Worm (Caenorhabditis elegans) whole organism, young adult: ENCODE data around the gene F13E9.13.

Experiments
- C17E4.6 ChIP-seq: fragments of 200-800 bp; sonication (Bioruptor generic); IDR thresholded peaks from 2 replicates; pipeline ENCODE4 v1.3.6; 2022; ENCODE audit warnings: missing genetic modification reagents, missing genetic modification characterization, missing compliant biosample characterization
- ama-1 ChIP-seq, 3 experiments: fragments of 150-350 bp in 1 of 3; sonication (generic microtip) in 2 of 3; optimal IDR thresholded peaks; 2 replicates each; lab custom pipeline; 2014 to 2018; ENCODE audit warnings: missing biosample characterization in 2 of 3, missing genetic modification characterization in 2 of 3, missing genetic modification reagents in 2 of 3
- ceh-27 ChIP-seq: fragments of 200-800 bp; sonication (Bioruptor generic); optimal IDR thresholded peaks from 2 replicates; lab custom pipeline; 2018; ENCODE audit warnings: mild to moderate bottlenecking, missing genetic modification characterization, moderate library complexity, missing compliant biosample characterization
- egrh-3 ChIP-seq: fragments of 200-800 bp; sonication (Bioruptor generic); IDR thresholded peaks from 2 replicates; pipeline ENCODE4 v1.3.6; 2022; ENCODE audit warnings: missing genetic modification reagents, missing genetic modification characterization, missing compliant biosample characterization
- ekl-4 ChIP-seq: fragments of 200-800 bp; sonication (Bioruptor generic); IDR thresholded peaks from 2 replicates; pipeline ENCODE4 v1.3.6; 2022; ENCODE audit warnings: missing genetic modification reagents, missing genetic modification characterization, missing compliant biosample characterization
- hsf-1 ChIP-seq: fragments of 200-800 bp; sonication (Bioruptor generic); IDR thresholded peaks from 2 replicates; pipeline ENCODE4 v1.3.6; 2022; ENCODE audit warnings: missing genetic modification reagents, missing genetic modification characterization, missing compliant biosample characterization
- lsy-27 ChIP-seq: sonication (generic microtip); optimal IDR thresholded peaks from 2 replicates; lab custom pipeline; 2017; ENCODE audit warnings: missing genetic modification characterization, mild to moderate bottlenecking, missing compliant biosample characterization, antibody characterized with exemption, missing genotype, borderline replicate concordance; ENCODE audit not compliant: insufficient read depth
- mcd-1 ChIP-seq: fragments of 200-800 bp; sonication (Bioruptor generic); IDR thresholded peaks from 2 replicates; pipeline ENCODE4 v1.3.6; 2022; ENCODE audit warnings: missing genetic modification reagents, missing genetic modification characterization, missing compliant biosample characterization
- rec-8 ChIP-seq, 2 experiments: sonication (generic microtip); optimal IDR thresholded peaks; 2 replicates each; lab custom pipeline; 2016; ENCODE audit warnings: mild to moderate bottlenecking in 2 of 2, missing genetic modification characterization in 2 of 2, missing genetic modification reagents in 2 of 2, missing genotype in 2 of 2, missing biosample characterization in 1 of 2, missing compliant biosample characterization in 1 of 2, moderate library complexity in 1 of 2
- sea-2 ChIP-seq: fragments of 200-800 bp; sonication (Bioruptor generic); IDR thresholded peaks from 2 replicates; pipeline ENCODE4 v1.3.6; 2022; ENCODE audit warnings: missing genetic modification characterization, missing compliant biosample characterization
- unc-130 ChIP-seq: sonication (generic microtip); optimal IDR thresholded peaks from 2 replicates; lab custom pipeline; 2016; ENCODE audit warnings: missing genetic modification reagents, missing genetic modification characterization, missing compliant biosample characterization

ce11 chrIV:10855946-10856345, 25.4 kb upstream of the F13E9.13 start:
- TF ChIP-seq unc-130 (GFP tag; lab: Kevin White, UChicago) (no peak), lsy-27 (tag; lab: Kevin White, UChicago) (no peak), mcd-1 (GFP tag; lab: Robert Waterston, UW) (no peak), C17E4.6 (no peak), ekl-4 (no peak), hsf-1 (GFP tag; lab: Robert Waterston, UW) (no peak), rec-8 (tag; optimal IDR thresholded peaks at IDR 0.05; lab: Kevin White, UChicago) (no peak), ceh-27 (no peak), egrh-3 (GFP tag; lab: Robert Waterston, UW) (no peak), sea-2 (GFP tag; lab: Robert Waterston, UW) (no peak), ama-1 (optimal IDR thresholded peaks at IDR 0.05; lab: Kevin White, UChicago) (no peak), ama-1 (GFP tag; optimal IDR thresholded peaks at IDR 0.05; lab: Kevin White, UChicago) (no peak)
